Fruit fly (Drosophila melanogaster): Measurements from ENCODE around the gene TTLL3B.

The TTLL3B gene

dm6 chr2L:6723750-6724503 is 8.7 kb upstream of the TTLL3B start, which contains the start of gene Liprin-alpha (continued):
- no peak for TF ChIP-seq CG16815 (GFP tag; optimal IDR thresholded peaks at IDR 0.05)
- TF ChIP-seq Sin3A (optimal IDR thresholded peaks at IDR 0.05): peak; percentile 41
- TF ChIP-seq CG16863 (GFP tag; optimal IDR thresholded peaks at IDR 0.05): no peak
- TF ChIP-seq cas (GFP tag; IDR thresholded peaks at IDR 0.05): no peak
- no peak for TF ChIP-seq CG9437 (GFP tag; optimal IDR thresholded peaks at IDR 0.05)
- no peak for TF ChIP-seq Aef1 (GFP tag; IDR thresholded peaks at IDR 0.05)
- TF ChIP-seq H15 (GFP tag; IDR thresholded peaks at IDR 0.05): no peak
- TF ChIP-seq Dip3 (GFP tag; optimal IDR thresholded peaks at IDR 0.05): no peak
- peak; percentile 99 for TF ChIP-seq sd (tag; optimal IDR thresholded peaks at IDR 0.05)
- no peak for TF ChIP-seq Hmr (GFP tag; optimal IDR thresholded peaks at IDR 0.05)
- peak; percentile 72; the same call in 2 of the 3 replicates for TF ChIP-seq CG34422 (GFP tag; IDR thresholded peaks at IDR 0.05)
- no peak for TF ChIP-seq gsb (GFP tag; IDR thresholded peaks at IDR 0.05)
- no peak for TF ChIP-seq ci (GFP tag; IDR thresholded peaks at IDR 0.05)
- TF ChIP-seq Med (GFP tag): peak; percentile 79
- TF ChIP-seq CG31441 (GFP tag; IDR thresholded peaks at IDR 0.05): no peak
- no peak for TF ChIP-seq CG18599 (GFP tag; optimal IDR thresholded peaks at IDR 0.05)
- peak; percentile 14 to 92 for TF ChIP-seq insv (GFP tag; optimal IDR thresholded peaks at IDR 0.05)
- no peak for TF ChIP-seq Mes4 (GFP tag; optimal IDR thresholded peaks at IDR 0.05)
- no peak for TF ChIP-seq Elba2 (GFP tag; optimal IDR thresholded peaks at IDR 0.05)
- TF ChIP-seq phol (tag; optimal IDR thresholded peaks at IDR 0.05): peak; percentile 2
- TF ChIP-seq CG15479 (GFP tag; optimal IDR thresholded peaks at IDR 0.05): peak; percentile 82
- no peak for TF ChIP-seq sr (GFP tag; IDR thresholded peaks at IDR 0.05)
- TF ChIP-seq slou (GFP tag; optimal IDR thresholded peaks at IDR 0.05): no peak
- no peak for TF ChIP-seq H2.0 (GFP tag; IDR thresholded peaks at IDR 0.05)
- TF ChIP-seq CG17802 (tag; optimal IDR thresholded peaks at IDR 0.05): no peak
- no peak for TF ChIP-seq CG8089 (GFP tag; optimal IDR thresholded peaks at IDR 0.05)
- TF ChIP-seq CG13287 (GFP tag; IDR thresholded peaks at IDR 0.05; ENCODE audit: partially characterized antibody): no peak
- TF ChIP-seq BtbVII (GFP tag; optimal IDR thresholded peaks at IDR 0.05): no peak
- peak; percentile 16 for TF ChIP-seq zen (tag; optimal IDR thresholded peaks at IDR 0.05)

dm6 chr2L:6740088-6740487 is 7.4 kb downstream of the TTLL3B start, which contains the start of gene TTLL3A:
TTLL3A (minus strand) TSS chr2L:6740188.
- TF ChIP-seq slbo (GFP tag; IDR thresholded peaks at IDR 0.05) (0 out of 2 replicates have a peak, but pooled peaks have one; percentile 21), CTCF (GFP tag; optimal IDR thresholded peaks at IDR 0.05) (no peak)

- no peak for TF ChIP-seq CG4854 (GFP tag; optimal IDR thresholded peaks at IDR 0.05)
- TF ChIP-seq ara (GFP tag; IDR thresholded peaks at IDR 0.05): no peak
- no peak for TF ChIP-seq aop (GFP tag; IDR thresholded peaks at IDR 0.05)
- TF ChIP-seq CG8765 (GFP tag; IDR thresholded peaks at IDR 0.05): no peak
- no peak for TF ChIP-seq danr (GFP tag; IDR thresholded peaks at IDR 0.05)
- no peak for TF ChIP-seq Doc2 (GFP tag; IDR thresholded peaks at IDR 0.05)
- TF ChIP-seq CG7928 (GFP tag; optimal IDR thresholded peaks at IDR 0.05): no peak
- no peak for TF ChIP-seq ab (GFP tag; optimal IDR thresholded peaks at IDR 0.05)
- no peak for TF ChIP-seq Aef1 (GFP tag; IDR thresholded peaks at IDR 0.05)
- TF ChIP-seq CG13624 (GFP tag; optimal IDR thresholded peaks at IDR 0.05): no peak
- no peak for TF ChIP-seq bowl (GFP tag; IDR thresholded peaks at IDR 0.05)
- no peak for TF ChIP-seq CG17186 (GFP tag; optimal IDR thresholded peaks at IDR 0.05)
- no peak for TF ChIP-seq CG17359 (tag; optimal IDR thresholded peaks at IDR 0.05)
- TF ChIP-seq CG16779 (GFP tag; IDR thresholded peaks at IDR 0.05): no peak
- TF ChIP-seq sens-2 (GFP tag; IDR thresholded peaks at IDR 0.05): no peak
- TF ChIP-seq CG12942 (GFP tag; optimal IDR thresholded peaks at IDR 0.05): no peak
- peak; percentile 35 to 79 for TF ChIP-seq Trl (optimal IDR thresholded peaks at IDR 0.05)
- TF ChIP-seq Trl (GFP tag; optimal IDR thresholded peaks at IDR 0.05): no peak
- no peak for TF ChIP-seq CG18764 (GFP tag; optimal IDR thresholded peaks at IDR 0.05)
- TF ChIP-seq CG6813 (GFP tag; optimal IDR thresholded peaks at IDR 0.05): no peak
Measured at dm6 chr2L:6741980-6742591, 9.4 kb downstream of the TTLL3B start, which contains the start of gene meng. meng (plus strand) TSS chr2L:6742502.
